Worm (Caenorhabditis elegans) whole organism, L4 larva: ENCODE data around the gene C05E4.12.
A peak's percentile ranks its signal among the peaks of the same experiment; 100 is the strongest.

Experiments used
- F37D6.2 ChIP-seq: sonication (generic microtip); optimal IDR thresholded peaks from 2 replicates; lab custom pipeline; 2016; ENCODE audit warnings: mild to moderate bottlenecking, missing genetic modification characterization, missing compliant biosample characterization
- R02D3.7 ChIP-seq: fragments of 150-350 bp; sonication (generic microtip); optimal IDR thresholded peaks from 3 replicates; lab custom pipeline; 2014; ENCODE audit warnings: missing biosample characterization, missing genetic modification characterization
- T26A8.4 ChIP-seq: fragments of 200-800 bp; sonication (Bioruptor generic); IDR thresholded peaks from 2 replicates; pipeline ENCODE4 v1.3.6; 2022; ENCODE audit warnings: missing genetic modification characterization, missing compliant biosample characterization
- Y105C5A.15 ChIP-seq: fragments of 200-800 bp; sonication (Bioruptor generic); IDR thresholded peaks from 2 replicates; pipeline ENCODE4 v1.3.6; 2022; ENCODE audit warnings: missing genetic modification characterization, missing compliant biosample characterization
- Y5F2A.4 ChIP-seq: fragments of 200-800 bp; sonication (Bioruptor generic); optimal IDR thresholded peaks from 2 replicates; lab custom pipeline; 2018; ENCODE audit warnings: mild to moderate bottlenecking, missing genetic modification characterization, missing compliant biosample characterization
- aha-1 ChIP-seq: fragments of 150-350 bp; peaks from one replicate; lab custom pipeline; 2014; ENCODE audit warnings: missing biosample characterization, missing genetic modification characterization
- aly-2 ChIP-seq: sonication (generic microtip); optimal IDR thresholded peaks from 2 replicates; lab custom pipeline; 2018; ENCODE audit warnings: missing biosample characterization, missing genetic modification characterization
- arid-1 ChIP-seq: fragments of 200-800 bp; sonication (Bioruptor generic); conservative IDR thresholded peaks from 2 replicates; pipeline ENCODE4 v1.3.6; 2022; ENCODE audit warnings: missing genetic modification reagents, missing genetic modification characterization, missing compliant biosample characterization
- ceh-32 ChIP-seq: sonication (generic microtip); optimal IDR thresholded peaks from 2 replicates; lab custom pipeline; 2016; ENCODE audit warnings: mild to moderate bottlenecking, missing genetic modification characterization, missing compliant biosample characterization; ENCODE audit not compliant: poor library complexity
- ceh-44 ChIP-seq: fragments of 200-800 bp; sonication (Bioruptor generic); IDR thresholded peaks from 2 replicates; pipeline ENCODE4 v1.3.6; 2022; ENCODE audit warnings: missing genetic modification reagents, missing genetic modification characterization, missing compliant biosample characterization
- daf-12 ChIP-seq: fragments of 150-350 bp; optimal IDR thresholded peaks from 2 replicates; lab custom pipeline; 2014; ENCODE audit warnings: missing biosample characterization, missing genetic modification reagents, missing genetic modification characterization
- daf-19 ChIP-seq: fragments of 200-800 bp; sonication (Bioruptor generic); conservative IDR thresholded peaks from 2 replicates; pipeline ENCODE4 v1.3.6; 2022; ENCODE audit warnings: missing genetic modification characterization, missing compliant biosample characterization
- daf-8 ChIP-seq: fragments of 200-800 bp; sonication (Bioruptor generic); IDR thresholded peaks from 2 replicates; pipeline ENCODE4 v1.3.6; 2022; ENCODE audit warnings: missing genetic modification characterization, missing compliant biosample characterization
- dmd-9 ChIP-seq: fragments of 200-800 bp; sonication (Bioruptor generic); IDR thresholded peaks from 2 replicates; pipeline ENCODE4 v1.3.6; 2022; ENCODE audit warnings: missing genetic modification reagents, missing genetic modification characterization, missing compliant biosample characterization
- dpl-1 ChIP-seq: fragments of 150-350 bp; optimal IDR thresholded peaks from 2 replicates; lab custom pipeline; 2014; ENCODE audit warnings: missing biosample characterization, missing genetic modification reagents, missing genetic modification characterization
- egl-27 ChIP-seq: sonication (generic microtip); optimal IDR thresholded peaks from 3 replicates; lab custom pipeline; 2017; ENCODE audit warnings: missing biosample characterization, missing genetic modification reagents, missing genetic modification characterization
- egl-43 ChIP-seq: fragments of 200-800 bp; sonication (Bioruptor generic); IDR thresholded peaks from 2 replicates; pipeline ENCODE4 v1.3.6; 2022; ENCODE audit warnings: missing genetic modification reagents, missing genetic modification characterization, missing compliant biosample characterization
- hif-1 ChIP-seq, 2 experiments: sonication (generic microtip); optimal IDR thresholded peaks; 2 replicates each; lab custom pipeline; 2016 to 2017; ENCODE audit warnings: missing compliant biosample characterization in 2 of 2, missing genetic modification characterization in 2 of 2, missing genetic modification reagents in 2 of 2, missing genotype in 2 of 2, mild to moderate bottlenecking in 1 of 2
- hlh-11 ChIP-seq: fragments of 200-800 bp; sonication (Bioruptor generic); optimal IDR thresholded peaks from 2 replicates; lab custom pipeline; 2018; ENCODE audit warnings: mild to moderate bottlenecking, missing genetic modification characterization, missing compliant biosample characterization
- lim-7 ChIP-seq: fragments of 200-800 bp; sonication (Bioruptor generic); IDR thresholded peaks from 2 replicates; pipeline ENCODE4 v1.3.6; 2022; ENCODE audit warnings: missing genetic modification characterization, missing compliant biosample characterization
- lin-1 ChIP-seq: fragments of 200-800 bp; sonication (Bioruptor generic); IDR thresholded peaks from 2 replicates; pipeline ENCODE4 v1.3.6; 2022; ENCODE audit warnings: missing genetic modification reagents, missing genetic modification characterization, missing compliant biosample characterization
- lin-29 ChIP-seq: fragments of 200-800 bp; sonication (Bioruptor generic); IDR thresholded peaks from 2 replicates; pipeline ENCODE4 v1.3.6; 2022; ENCODE audit warnings: missing genetic modification reagents, missing genetic modification characterization, missing compliant biosample characterization
- lin-39 ChIP-seq: fragments of 150-350 bp; optimal IDR thresholded peaks from 2 replicates; lab custom pipeline; 2014; ENCODE audit warnings: missing biosample characterization, missing genetic modification reagents, missing genetic modification characterization
- lir-3 ChIP-seq: sonication (generic microtip); optimal IDR thresholded peaks from 2 replicates; lab custom pipeline; 2016; ENCODE audit warnings: mild to moderate bottlenecking, missing genetic modification characterization, missing compliant biosample characterization
- lsy-2 ChIP-seq, 2 experiments: fragments of 150-350 bp in 1 of 2; sonication (generic microtip) in 1 of 2; optimal IDR thresholded peaks; 2 replicates each; lab custom pipeline; 2014 to 2017; ENCODE audit warnings: missing biosample characterization in 2 of 2, missing genetic modification characterization in 2 of 2
- mdl-1 ChIP-seq, 2 experiments: fragments of 150-350 bp in 1 of 2; sonication (generic microtip) in 1 of 2; optimal IDR thresholded peaks; 2 replicates each; lab custom pipeline; 2014 to 2017; ENCODE audit warnings: missing biosample characterization in 2 of 2, missing genetic modification characterization in 2 of 2
- mdt-29 ChIP-seq: fragments of 200-800 bp; sonication (Bioruptor generic); IDR thresholded peaks from 2 replicates; pipeline ENCODE4 v1.3.6; 2022; ENCODE audit warnings: missing genetic modification reagents, missing genetic modification characterization, missing compliant biosample characterization
- mes-2 ChIP-seq: sonication (generic microtip); optimal IDR thresholded peaks from 2 replicates; lab custom pipeline; 2016; ENCODE audit warnings: missing genotype, mild to moderate bottlenecking, missing genetic modification characterization, missing compliant biosample characterization; ENCODE audit not compliant: poor library complexity, severe bottlenecking
- mxl-2 ChIP-seq: fragments of 200-800 bp; sonication (Bioruptor generic); conservative IDR thresholded peaks from 2 replicates; pipeline ENCODE4 v1.3.6; 2022; ENCODE audit warnings: missing genetic modification reagents, missing genetic modification characterization, missing compliant biosample characterization
- mxl-3 ChIP-seq: fragments of 200-800 bp; sonication (Bioruptor generic); optimal IDR thresholded peaks from 2 replicates; lab custom pipeline; 2018; ENCODE audit warnings: mild to moderate bottlenecking, missing genetic modification characterization, missing compliant biosample characterization
- nhr-10 ChIP-seq: fragments of 150-350 bp; optimal IDR thresholded peaks from 2 replicates; lab custom pipeline; 2014; ENCODE audit warnings: missing biosample characterization, missing genetic modification characterization
- nhr-102 ChIP-seq: sonication (generic microtip); optimal IDR thresholded peaks from 2 replicates; lab custom pipeline; 2016; ENCODE audit warnings: mild to moderate bottlenecking, missing genetic modification characterization, moderate library complexity, missing compliant biosample characterization
- nhr-48 ChIP-seq: sonication (generic microtip); optimal IDR thresholded peaks from 2 replicates; lab custom pipeline; 2016; ENCODE audit warnings: mild to moderate bottlenecking, missing genetic modification characterization, missing compliant biosample characterization
- nhr-77 ChIP-seq: fragments of 150-350 bp; optimal IDR thresholded peaks from 2 replicates; lab custom pipeline; 2014; ENCODE audit warnings: missing biosample characterization, missing genetic modification characterization
- pha-4 ChIP-seq, 2 experiments: fragments of 150-350 bp in 1 of 2; fragments of 200-800 bp in 1 of 2; sonication (Bioruptor generic) in 1 of 2; IDR thresholded peaks in 1 of 2; optimal IDR thresholded peaks in 1 of 2; 2 replicates each; pipeline versions ENCODE4 v1.3.6 to Lab custom; 2014 to 2022; ENCODE audit warnings: missing genetic modification characterization in 2 of 2, missing genetic modification reagents in 2 of 2, missing biosample characterization in 1 of 2, missing compliant biosample characterization in 1 of 2
- pqm-1 ChIP-seq: sonication (generic microtip); optimal IDR thresholded peaks from 2 replicates; lab custom pipeline; 2017; ENCODE audit warnings: missing biosample characterization, missing genetic modification characterization
- rbr-2 ChIP-seq: sonication (generic microtip); optimal IDR thresholded peaks from 2 replicates; lab custom pipeline; 2016; ENCODE audit warnings: missing genotype, missing genetic modification characterization, missing compliant biosample characterization
- set-16 ChIP-seq: fragments of 200-800 bp; sonication (Bioruptor generic); IDR thresholded peaks from 2 replicates; pipeline ENCODE4 v1.3.6; 2022; ENCODE audit warnings: missing genetic modification reagents, missing genetic modification characterization, missing compliant biosample characterization
- snpc-1.2 ChIP-seq: fragments of 200-800 bp; sonication (Bioruptor generic); IDR thresholded peaks from 2 replicates; pipeline ENCODE4 v1.3.6; 2022; ENCODE audit warnings: missing genetic modification reagents, missing genetic modification characterization, missing compliant biosample characterization
- snpc-4 ChIP-seq: fragments of 150-350 bp; optimal IDR thresholded peaks from 2 replicates; lab custom pipeline; 2014; ENCODE audit warnings: missing biosample characterization, missing genetic modification characterization
- spr-3 ChIP-seq: fragments of 200-800 bp; sonication (Bioruptor generic); optimal IDR thresholded peaks from 2 replicates; lab custom pipeline; 2018; ENCODE audit warnings: mild to moderate bottlenecking, missing genetic modification characterization, missing compliant biosample characterization
- unc-130 ChIP-seq: sonication (generic microtip); optimal IDR thresholded peaks from 2 replicates; lab custom pipeline; 2016; ENCODE audit warnings: missing genetic modification reagents, missing genetic modification characterization, missing compliant biosample characterization
- unc-62 ChIP-seq, 3 experiments: fragments of 150-350 bp in 1 of 3; sonication (generic microtip); optimal IDR thresholded peaks in 2 of 3; peaks in 1 of 3; 1 replicate in 1 of 3; 2 replicates in 2 of 3; lab custom pipeline; 2014 to 2017; ENCODE audit warnings: missing biosample characterization in 3 of 3, missing genetic modification characterization in 3 of 3, missing genetic modification reagents in 3 of 3, missing genotype in 1 of 3
- zfp-3 ChIP-seq: fragments of 200-800 bp; sonication (Bioruptor generic); conservative IDR thresholded peaks from 2 replicates; pipeline ENCODE4 v1.3.6; 2022; ENCODE audit warnings: missing genetic modification reagents, missing genetic modification characterization, missing compliant biosample characterization
- ztf-11 ChIP-seq: fragments of 150-350 bp; optimal IDR thresholded peaks from 2 replicates; lab custom pipeline; 2014; ENCODE audit warnings: missing biosample characterization, missing genetic modification characterization

The C05E4.12 gene

ce11 chrV:727484-728351, 34.1 kb downstream of the C05E4.12 start, which contains the start of the genes icl-1 and srh-2 (continued):
- peak; percentile 84 for TF ChIP-seq hlh-11 (tag; lab: Kevin White, UChicago)
- no peak for TF ChIP-seq R02D3.7 (tag; lab: Kevin White, UChicago)
- TF ChIP-seq ceh-32, result no peak
- TF ChIP-seq snpc-4, result no peak
- no peak for TF ChIP-seq lir-3 (tag; lab: Kevin White, UChicago)
- TF ChIP-seq aha-1 (tag; lab: Kevin White, UChicago), result peak; percentile 90
- TF ChIP-seq nhr-48 (tag; lab: Kevin White, UChicago), result peak; percentile 40
- peak; percentile 48 for TF ChIP-seq spr-3 (GFP tag; lab: Kevin White, UChicago)
- no peak for TF ChIP-seq ceh-44
- TF ChIP-seq ztf-11 (tag; lab: Kevin White, UChicago), result no peak
- no peak for TF ChIP-seq hif-1 (tag; optimal IDR thresholded peaks at IDR 0.05; lab: Kevin White, UChicago)
- TF ChIP-seq zfp-3 (GFP tag; lab: Robert Waterston, UW), result peak; percentile 48
- TF ChIP-seq dpl-1, result peak; percentile 1
- TF ChIP-seq nhr-102, result peak; percentile 52
- no peak; the same call in none of the 2 replicates for TF ChIP-seq arid-1
- peak; percentile 76 for TF ChIP-seq set-16 (GFP tag; lab: Robert Waterston, UW)
- TF ChIP-seq nhr-77, result peak; percentile 29
- peak; percentile 66 to 75 for TF ChIP-seq mdl-1 (tag; optimal IDR thresholded peaks at IDR 0.05; lab: Kevin White, UChicago)
- TF ChIP-seq daf-8 (GFP tag; lab: Robert Waterston, UW), result no peak
- peak in 1 of 2 experiments; percentile 47 for TF ChIP-seq lsy-2 (tag; optimal IDR thresholded peaks at IDR 0.05; lab: Kevin White, UChicago)
- TF ChIP-seq snpc-1.2, result peak; percentile 58; the same call in 1 of the 2 replicates
- TF ChIP-seq aly-2 (tag; lab: Kevin White, UChicago), result no peak
- TF ChIP-seq unc-130 (GFP tag; lab: Kevin White, UChicago), result no peak
- no peak for TF ChIP-seq unc-62 (GFP tag; optimal IDR thresholded peaks at IDR 0.05 in 1 of 2; lab: Kevin White, UChicago)
- TF ChIP-seq unc-62 (tag; optimal IDR thresholded peaks at IDR 0.05; lab: Kevin White, UChicago), result no peak
- TF ChIP-seq rbr-2 (tag; lab: Kevin White, UChicago), result no peak
- peak; percentile 91 for TF ChIP-seq T26A8.4 (GFP tag; lab: Robert Waterston, UW)
- peak; percentile 73 for TF ChIP-seq egl-43 (GFP tag; lab: Robert Waterston, UW)
- TF ChIP-seq daf-12, result no peak
- TF ChIP-seq Y5F2A.4, result peak; percentile 65
- no peak for TF ChIP-seq mxl-2 (GFP tag; lab: Robert Waterston, UW)
- TF ChIP-seq lim-7, result no peak
- 0 out of 2 replicates have a peak, but pooled peaks have one; percentile 23 for TF ChIP-seq lin-1

- TF ChIP-seq rbr-2 (tag; lab: Kevin White, UChicago) (no peak), F37D6.2 (tag; lab: Kevin White, UChicago) (no peak), daf-19 (GFP tag; lab: Robert Waterston, UW) (0 out of 2 replicates have a peak, but pooled peaks have one; percentile 38), mes-2 (tag; lab: Kevin White, UChicago) (peak; percentile 11), lim-7 (0 out of 2 replicates have a peak, but pooled peaks have one; percentile 8), lin-29 (GFP tag; lab: Robert Waterston, UW) (no peak; the same call in 1 of the 2 replicates), egl-43 (GFP tag; lab: Robert Waterston, UW) (no peak), lin-39 (tag; lab: Kevin White, UChicago) (no peak), mxl-3 (GFP tag; lab: Kevin White, UChicago) (no peak), snpc-1.2 (no peak), pqm-1 (peak; percentile 44), egl-27 (tag; lab: Kevin White, UChicago) (no peak), zfp-3 (GFP tag; lab: Robert Waterston, UW) (peak; percentile 41; the same call in 1 of the 2 replicates), pha-4 (GFP tag; IDR thresholded peaks at IDR 0.05; lab: Robert Waterston, UW) (peak; percentile 18; the same call in 1 of the 2 replicates), pha-4 (tag; optimal IDR thresholded peaks at IDR 0.05; lab: Kevin White, UChicago) (no peak), Y105C5A.15 (no peak), T26A8.4 (GFP tag; lab: Robert Waterston, UW) (peak; percentile 27; the same call in 1 of the 2 replicates), mdt-29 (GFP tag; lab: Robert Waterston, UW) (no peak), dmd-9 (GFP tag; lab: Robert Waterston, UW) (peak; percentile 7; the same call in 1 of the 2 replicates), aly-2 (tag; lab: Kevin White, UChicago) (no peak), nhr-10 (peak; percentile 22)
Measured at ce11 chrV:726573-727483, 35.0 kb downstream of the C05E4.12 start.
